Worm (Caenorhabditis elegans) whole organism, L4 larva: ENCODE data around the gene lron-7.
A peak's percentile ranks its signal among the peaks of the same experiment; 100 is the strongest.

Source experiments
- ces-1 ChIP-seq: fragments of 150-350 bp; sonication (generic microtip); optimal IDR thresholded peaks from 4 replicates; lab custom pipeline; 2014; ENCODE audit warnings: missing biosample characterization, missing genetic modification reagents, missing genetic modification characterization
- duxl-1 ChIP-seq: sonication (generic microtip); optimal IDR thresholded peaks from 2 replicates; lab custom pipeline; 2016; ENCODE audit warnings: mild to moderate bottlenecking, missing genetic modification characterization, moderate library complexity, missing compliant biosample characterization; ENCODE audit not compliant: poor library complexity
- jun-1 ChIP-seq: fragments of 150-350 bp; optimal IDR thresholded peaks from 2 replicates; lab custom pipeline; 2014; ENCODE audit warnings: missing biosample characterization, missing genetic modification reagents, missing genetic modification characterization
- mdl-1 ChIP-seq, 2 experiments: fragments of 150-350 bp in 1 of 2; sonication (generic microtip) in 1 of 2; optimal IDR thresholded peaks; 2 replicates each; lab custom pipeline; 2014 to 2017; ENCODE audit warnings: missing biosample characterization in 2 of 2, missing genetic modification characterization in 2 of 2
- mep-1 ChIP-seq: fragments of 150-350 bp; sonication (generic microtip); optimal IDR thresholded peaks from 3 replicates; lab custom pipeline; 2014; ENCODE audit warnings: missing biosample characterization, missing genetic modification characterization
- set-16 ChIP-seq: fragments of 200-800 bp; sonication (Bioruptor generic); IDR thresholded peaks from 2 replicates; pipeline ENCODE4 v1.3.6; 2022; ENCODE audit warnings: missing genetic modification reagents, missing genetic modification characterization, missing compliant biosample characterization
- spr-3 ChIP-seq: fragments of 200-800 bp; sonication (Bioruptor generic); optimal IDR thresholded peaks from 2 replicates; lab custom pipeline; 2018; ENCODE audit warnings: mild to moderate bottlenecking, missing genetic modification characterization, missing compliant biosample characterization
- unc-62 ChIP-seq, 3 experiments: fragments of 150-350 bp in 1 of 3; sonication (generic microtip); optimal IDR thresholded peaks in 2 of 3; peaks in 1 of 3; 1 replicate in 1 of 3; 2 replicates in 2 of 3; lab custom pipeline; 2014 to 2017; ENCODE audit warnings: missing biosample characterization in 3 of 3, missing genetic modification characterization in 3 of 3, missing genetic modification reagents in 3 of 3, missing genotype in 1 of 3
- vab-7 ChIP-seq: fragments of 200-800 bp; sonication (Bioruptor generic); IDR thresholded peaks from 2 replicates; pipeline ENCODE4 v1.3.6; 2022; ENCODE audit warnings: missing genetic modification reagents, missing genetic modification characterization, missing compliant biosample characterization

DNA sequence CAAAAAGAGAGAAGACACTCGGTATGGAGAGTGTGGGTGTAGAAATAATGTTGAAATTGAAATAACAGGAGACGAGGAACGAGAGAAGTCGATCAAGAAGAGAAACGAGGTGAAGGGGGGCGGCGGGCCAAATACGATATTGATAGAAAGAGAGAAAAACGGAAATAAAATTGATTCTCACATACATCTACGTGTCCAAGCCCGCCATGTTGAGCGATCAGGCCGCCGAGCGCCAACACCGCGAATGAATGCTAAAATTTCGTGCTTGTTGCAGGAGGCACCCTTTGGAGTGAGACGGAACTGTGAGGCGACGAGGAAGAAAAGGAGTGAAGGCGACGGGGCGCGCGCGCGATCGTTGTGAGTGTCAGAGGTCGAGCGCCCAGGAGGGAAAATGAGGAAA, 49.1 kb upstream of the lron-7 start, which contains the start of gene F46H5.7:
- TF ChIP-seq mdl-1 (tag; optimal IDR thresholded peaks at IDR 0.05; lab: Kevin White, UChicago) (no peak), unc-62 (GFP tag; optimal IDR thresholded peaks at IDR 0.05 in 1 of 2; lab: Kevin White, UChicago) (no peak), unc-62 (tag; optimal IDR thresholded peaks at IDR 0.05; lab: Kevin White, UChicago) (no peak), duxl-1 (tag; lab: Kevin White, UChicago) (no peak), set-16 (peak; percentile 77), spr-3 (GFP tag; lab: Kevin White, UChicago) (no peak), ces-1 (GFP tag; lab: Kevin White, UChicago) (no peak), vab-7 (GFP tag; lab: Robert Waterston, UW) (no peak), mep-1 (tag; lab: Kevin White, UChicago) (no peak), jun-1 (no peak)
